Worm (Caenorhabditis elegans): ENCODE data around the gene zif-1.

DNA sequence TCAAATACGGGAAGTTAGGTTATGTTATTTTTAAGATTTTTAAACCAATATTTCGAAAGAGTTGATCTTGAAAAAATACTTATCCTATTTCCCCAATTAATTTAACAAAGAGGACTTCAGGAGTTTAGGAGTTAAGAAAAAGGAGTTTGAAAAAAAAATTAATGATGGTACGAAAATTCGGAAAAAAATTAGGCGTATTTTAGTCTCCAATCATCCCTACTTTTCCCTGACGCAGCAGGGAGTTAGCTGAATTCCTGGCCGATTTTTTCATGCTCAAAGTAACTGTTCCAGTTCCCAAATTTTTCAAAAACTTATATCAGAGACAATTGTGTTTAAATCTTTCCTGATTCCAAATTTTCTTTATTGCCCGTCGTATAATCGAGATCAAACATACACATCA, 21.0 kb downstream of the zif-1 start:
- no peak for TF ChIP-seq ama-1 (optimal IDR thresholded peaks at IDR 0.05)
- no peak for TF ChIP-seq ets-7 (tag; optimal IDR thresholded peaks at IDR 0.05)
- no peak for TF ChIP-seq hmbx-1 (tag; optimal IDR thresholded peaks at IDR 0.05)
